Worm (Caenorhabditis elegans) whole organism, late embryonic: Measurements from ENCODE around the gene snrp-200.

Experiments used
- ama-1 ChIP-seq: fragments of 150-350 bp; optimal IDR thresholded peaks from 2 replicates; lab custom pipeline; 2014
- ets-4 ChIP-seq: sonication (generic microtip); optimal IDR thresholded peaks from 2 replicates; lab custom pipeline; 2016; ENCODE audit warnings: missing genetic modification characterization, missing compliant biosample characterization
- hlh-6 ChIP-seq: sonication (generic microtip); optimal IDR thresholded peaks from 2 replicates; lab custom pipeline; 2016; ENCODE audit warnings: missing genotype, missing genetic modification characterization, missing compliant biosample characterization
- nhr-232 ChIP-seq: sonication (generic microtip); optimal IDR thresholded peaks from 2 replicates; lab custom pipeline; 2016; ENCODE audit warnings: missing genetic modification characterization, missing compliant biosample characterization
- rnt-1 ChIP-seq: sonication (generic microtip); optimal IDR thresholded peaks from 2 replicates; lab custom pipeline; 2016; ENCODE audit warnings: missing genetic modification characterization, missing compliant biosample characterization
- unc-55 ChIP-seq: sonication (generic microtip); optimal IDR thresholded peaks from 2 replicates; lab custom pipeline; 2017; ENCODE audit warnings: missing biosample characterization, missing genetic modification reagents, missing genetic modification characterization

DNA sequence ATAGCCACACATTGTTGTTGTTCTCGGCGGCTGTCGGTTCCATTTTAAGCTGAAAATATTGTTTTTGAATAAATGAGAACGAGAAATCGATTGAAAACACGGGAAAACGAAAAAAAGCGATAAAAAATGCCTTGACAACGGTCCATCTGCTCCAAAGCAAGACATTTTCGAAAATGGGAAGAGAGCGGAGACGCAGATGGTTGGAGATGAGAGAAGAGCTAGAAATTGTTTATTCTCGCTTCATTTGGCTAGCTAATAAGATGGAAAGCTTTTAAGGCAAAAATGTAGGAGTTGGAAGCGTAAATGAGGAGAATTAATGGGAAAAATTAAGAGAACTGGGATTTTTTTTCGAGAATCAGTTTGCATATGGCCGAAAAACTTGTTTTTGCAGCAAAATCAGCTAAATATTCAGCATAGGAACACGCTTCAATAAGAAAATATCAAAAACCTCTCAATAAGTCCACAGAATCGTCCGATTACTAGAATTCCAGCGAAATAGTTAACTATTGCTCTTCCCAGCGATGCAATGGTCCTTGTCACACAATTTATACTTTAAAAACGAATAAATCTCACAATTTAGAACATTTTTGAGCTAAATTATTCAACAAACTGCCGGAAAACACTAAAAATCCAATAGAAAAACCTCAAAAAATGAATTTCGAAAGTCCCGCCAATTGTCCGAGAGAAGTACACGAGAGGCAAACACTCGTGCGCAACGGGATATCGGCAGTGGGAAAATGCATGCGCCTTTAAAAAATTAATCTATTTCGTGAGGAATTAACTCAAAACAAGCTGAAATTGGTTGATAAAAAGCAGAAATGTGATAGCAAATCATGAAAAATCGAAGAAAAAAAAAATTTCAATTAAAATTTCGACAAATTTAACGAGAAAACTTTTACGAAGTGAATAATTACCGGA lies 1.8 kb upstream of the snrp-200 start, which contains the start of gene pisy-1:
- TF ChIP-seq nhr-232 (tag; lab: Kevin White, UChicago) (no peak), ets-4 (tag; lab: Kevin White, UChicago) (no peak), unc-55 (GFP tag; lab: Kevin White, UChicago) (no peak), rnt-1 (tag; lab: Kevin White, UChicago) (no peak), ama-1 (no peak), hlh-6 (tag; lab: Kevin White, UChicago) (no peak)
